Fruit fly (Drosophila melanogaster) whole organism, embryonic: ENCODE data around the gene CG43138.

Source experiments
- Aef1 ChIP-seq: fragments of 200-800 bp; sonication (Bioruptor generic); IDR thresholded peaks from 3 replicates; pipeline ENCODE4 v1.3.6; 2022; ENCODE audit warnings: missing biosample characterization, missing genetic modification characterization
- Antp ChIP-seq: fragments of 200-800 bp; sonication (Bioruptor generic); optimal IDR thresholded peaks from 3 replicates; lab custom pipeline; 2016; ENCODE audit warnings: missing biosample characterization, missing genetic modification characterization
- CG10654 ChIP-seq: fragments of 200-800 bp; sonication (Bioruptor generic); optimal IDR thresholded peaks from 2 replicates; lab custom pipeline; 2016; ENCODE audit warnings: missing biosample characterization, missing genetic modification characterization
- CG1233 ChIP-seq: fragments of 200-800 bp; sonication (Bioruptor generic); optimal IDR thresholded peaks from 4 replicates; lab custom pipeline; 2018; ENCODE audit warnings: missing biosample characterization, mild to moderate bottlenecking, missing genetic modification characterization
- CG12659 ChIP-seq: fragments of 200-800 bp; sonication (Bioruptor generic); optimal IDR thresholded peaks from 3 replicates; lab custom pipeline; 2017; ENCODE audit warnings: mild to moderate bottlenecking, missing biosample characterization, missing genetic modification reagents, missing genetic modification characterization
- CG1602 ChIP-seq: fragments of 200-800 bp; sonication (Bioruptor generic); optimal IDR thresholded peaks from 3 replicates; lab custom pipeline; 2016; ENCODE audit warnings: missing biosample characterization, missing genetic modification characterization
- CG17361 ChIP-seq: fragments of 200-800 bp; sonication (Bioruptor generic); IDR thresholded peaks from 3 replicates; pipeline ENCODE4 v1.3.6; 2022; ENCODE audit warnings: missing biosample characterization, missing genetic modification characterization
- CG18476 ChIP-seq: fragments of 200-800 bp; sonication (Bioruptor generic); optimal IDR thresholded peaks from 2 replicates; lab custom pipeline; 2016; ENCODE audit warnings: missing biosample characterization, mild to moderate bottlenecking, missing genetic modification characterization
- CG31365 ChIP-seq: fragments of 200-800 bp; sonication (Bioruptor generic); optimal IDR thresholded peaks from 2 replicates; lab custom pipeline; 2018; ENCODE audit warnings: missing biosample characterization, mild to moderate bottlenecking, missing genetic modification characterization
- CG32532 ChIP-seq: fragments of 200-800 bp; sonication (Bioruptor generic); IDR thresholded peaks from 2 replicates; pipeline ENCODE4 v1.3.6; 2022; ENCODE audit warnings: missing biosample characterization, missing genetic modification characterization
- CG3407 ChIP-seq: fragments of 200-800 bp; sonication (Bioruptor generic); optimal IDR thresholded peaks from 2 replicates; lab custom pipeline; 2018; ENCODE audit warnings: missing biosample characterization, mild to moderate bottlenecking, missing genetic modification characterization
- CG5180 ChIP-seq: fragments of 200-800 bp; sonication (Bioruptor generic); optimal IDR thresholded peaks from 3 replicates; lab custom pipeline; 2017; ENCODE audit warnings: missing biosample characterization, missing genetic modification characterization, mild to moderate bottlenecking, moderate library complexity, missing genetic modification reagents
- CG6254 ChIP-seq: fragments of 200-800 bp; sonication (Bioruptor generic); optimal IDR thresholded peaks from 3 replicates; lab custom pipeline; 2017; ENCODE audit warnings: mild to moderate bottlenecking, missing biosample characterization, missing genetic modification reagents, missing genetic modification characterization
- CG6689 ChIP-seq: fragments of 200-800 bp; sonication (Bioruptor generic); IDR thresholded peaks from 2 replicates; pipeline ENCODE4 v1.3.6; 2022; ENCODE audit warnings: missing biosample characterization, missing genetic modification characterization
- CG7963 ChIP-seq: fragments of 200-800 bp; sonication (Bioruptor generic); IDR thresholded peaks from 3 replicates; pipeline ENCODE4 v1.3.6; 2022; ENCODE audit warnings: missing biosample characterization, missing genetic modification characterization; ENCODE audit not compliant: partially characterized antibody
- CTCF ChIP-seq: fragments of 200-800 bp; sonication (Bioruptor generic); optimal IDR thresholded peaks from 2 replicates; lab custom pipeline; 2017; ENCODE audit warnings: missing biosample characterization, mild to moderate bottlenecking, missing genetic modification characterization, moderate library complexity
- D19A ChIP-seq: fragments of 200-800 bp; optimal IDR thresholded peaks from 3 replicates; lab custom pipeline; 2019; ENCODE audit warnings: missing biosample characterization, mild to moderate bottlenecking, missing genetic modification characterization, moderate library complexity
- Gsc ChIP-seq: fragments of 200-800 bp; sonication (Bioruptor generic); IDR thresholded peaks from 2 replicates; pipeline ENCODE4 v1.3.6; 2022; ENCODE audit warnings: missing biosample characterization, missing genetic modification characterization
- H15 ChIP-seq: fragments of 200-800 bp; sonication (Bioruptor generic); IDR thresholded peaks from 3 replicates; pipeline ENCODE4 v1.3.6; 2022; ENCODE audit warnings: missing biosample characterization, missing genetic modification characterization
- H2.0 ChIP-seq: fragments of 200-800 bp; sonication (Bioruptor generic); IDR thresholded peaks from 2 replicates; pipeline ENCODE4 v1.3.6; 2022; ENCODE audit warnings: missing biosample characterization, missing genetic modification characterization
- HLHmδ ChIP-seq: fragments of 200-800 bp; sonication (Bioruptor generic); optimal IDR thresholded peaks from 2 replicates; lab custom pipeline; 2018; ENCODE audit warnings: missing biosample characterization, mild to moderate bottlenecking, missing genetic modification characterization, moderate library complexity
- Hey ChIP-seq: fragments of 200-800 bp; sonication (Bioruptor generic); optimal IDR thresholded peaks from 3 replicates; lab custom pipeline; 2018; ENCODE audit warnings: missing biosample characterization, mild to moderate bottlenecking, missing genetic modification characterization
- Hr3 ChIP-seq: fragments of 200-800 bp; sonication (Bioruptor generic); optimal IDR thresholded peaks from 3 replicates; lab custom pipeline; 2016; ENCODE audit warnings: missing biosample characterization, missing genetic modification characterization
- Hr51 ChIP-seq, 2 experiments: fragments of 200-800 bp; sonication (Bioruptor generic); optimal IDR thresholded peaks; 2 replicates in 1 of 2; 3 replicates in 1 of 2; lab custom pipeline; 2016 to 2018; ENCODE audit warnings: missing biosample characterization in 2 of 2, missing genetic modification characterization in 2 of 2, mild to moderate bottlenecking in 1 of 2, moderate library complexity in 1 of 2
- Hsf ChIP-seq: fragments of 200-800 bp; sonication (Bioruptor generic); optimal IDR thresholded peaks from 3 replicates; lab custom pipeline; 2016; ENCODE audit warnings: missing biosample characterization, missing genetic modification characterization
- MESR4 ChIP-seq: fragments of 200-800 bp; sonication (Bioruptor generic); optimal IDR thresholded peaks from 2 replicates; lab custom pipeline; 2018; ENCODE audit warnings: missing biosample characterization, mild to moderate bottlenecking, missing genetic modification characterization, moderate library complexity
- Max ChIP-seq: fragments of 200-800 bp; sonication (Bioruptor generic); optimal IDR thresholded peaks from 2 replicates; lab custom pipeline; 2016; ENCODE audit warnings: missing biosample characterization, mild to moderate bottlenecking, missing genetic modification characterization
- Med ChIP-seq: fragments of 200-800 bp; sonication (Bioruptor generic); peaks from one replicate; lab custom pipeline; 2016; ENCODE audit warnings: missing biosample characterization, missing genetic modification characterization, mild to moderate bottlenecking, inconsistent platforms, moderate library complexity
- NFAT ChIP-seq: fragments of 200-800 bp; sonication (Bioruptor generic); IDR thresholded peaks from 2 replicates; pipeline ENCODE4 v1.3.6; 2022; ENCODE audit warnings: missing biosample characterization, missing genetic modification characterization
- Poxn ChIP-seq: fragments of 200-800 bp; sonication (Bioruptor generic); IDR thresholded peaks from 2 replicates; pipeline ENCODE4 v1.3.6; 2022; ENCODE audit warnings: missing biosample characterization, missing genetic modification characterization
- TFAM ChIP-seq: fragments of 200-800 bp; sonication (Bioruptor generic); optimal IDR thresholded peaks from 2 replicates; lab custom pipeline; 2017; ENCODE audit warnings: missing biosample characterization, missing genetic modification characterization, inconsistent platforms
- az2 ChIP-seq: fragments of 200-800 bp; sonication (Bioruptor generic); optimal IDR thresholded peaks from 3 replicates; lab custom pipeline; 2016; ENCODE audit warnings: missing biosample characterization, missing genetic modification characterization
- bab2 ChIP-seq: fragments of 200-800 bp; sonication (Bioruptor generic); optimal IDR thresholded peaks from 2 replicates; lab custom pipeline; 2016; ENCODE audit warnings: missing biosample characterization, missing genetic modification characterization
- cg ChIP-seq: fragments of 200-800 bp; sonication (Bioruptor generic); optimal IDR thresholded peaks from 3 replicates; lab custom pipeline; 2019; ENCODE audit warnings: missing biosample characterization, mild to moderate bottlenecking, missing genetic modification characterization, moderate library complexity
- dmrt11E ChIP-seq: fragments of 200-800 bp; sonication (Bioruptor generic); optimal IDR thresholded peaks from 3 replicates; lab custom pipeline; 2018; ENCODE audit warnings: missing biosample characterization, mild to moderate bottlenecking, missing genetic modification characterization, moderate library complexity
- dysf ChIP-seq: fragments of 200-800 bp; sonication (Bioruptor generic); IDR thresholded peaks from 3 replicates; pipeline ENCODE4 v1.3.6; 2022; ENCODE audit warnings: missing biosample characterization, missing genetic modification characterization
- gro ChIP-seq: fragments of 200-800 bp; sonication (Bioruptor generic); optimal IDR thresholded peaks from 2 replicates; lab custom pipeline; 2016; ENCODE audit warnings: missing biosample characterization, missing genetic modification characterization
- ind ChIP-seq: fragments of 200-800 bp; sonication (Bioruptor generic); optimal IDR thresholded peaks from 3 replicates; lab custom pipeline; 2016; ENCODE audit warnings: missing biosample characterization, missing genetic modification characterization
- lilli ChIP-seq: fragments of 200-800 bp; sonication (Bioruptor generic); optimal IDR thresholded peaks from 3 replicates; lab custom pipeline; 2016; ENCODE audit warnings: missing biosample characterization, missing genetic modification characterization
- lola ChIP-seq, 3 experiments: fragments of >200 bp in 2 of 3; fragments of 200-800 bp in 1 of 3; sonication (Bioruptor generic) in 1 of 3; optimal IDR thresholded peaks; 2 replicates each; lab custom pipeline; 2017 to 2019; ENCODE audit warnings: missing biosample characterization in 3 of 3, missing genetic modification characterization in 3 of 3, mild to moderate bottlenecking in 1 of 3, moderate library complexity in 1 of 3
- luna ChIP-seq: fragments of 200-800 bp; sonication (Bioruptor generic); optimal IDR thresholded peaks from 2 replicates; lab custom pipeline; 2016; ENCODE audit warnings: missing biosample characterization, missing genetic modification characterization
- nmo ChIP-seq: fragments of 200-800 bp; sonication (Bioruptor generic); optimal IDR thresholded peaks from 2 replicates; lab custom pipeline; 2018; ENCODE audit warnings: missing biosample characterization, mild to moderate bottlenecking, missing genetic modification characterization, moderate library complexity
- org-1 ChIP-seq: fragments of 200-800 bp; sonication (Bioruptor generic); optimal IDR thresholded peaks from 2 replicates; lab custom pipeline; 2017; ENCODE audit warnings: missing biosample characterization, missing genetic modification characterization
- pnt ChIP-seq: fragments of 200-800 bp; sonication (Bioruptor generic); optimal IDR thresholded peaks from 3 replicates; lab custom pipeline; 2016; ENCODE audit warnings: missing biosample characterization, missing genetic modification characterization
- pzg ChIP-seq: fragments of 200-800 bp; sonication (Bioruptor generic); optimal IDR thresholded peaks from 3 replicates; lab custom pipeline; 2018; ENCODE audit warnings: missing biosample characterization, mild to moderate bottlenecking, missing genetic modification characterization, moderate library complexity
- rib ChIP-seq: fragments of 200-800 bp; sonication (Bioruptor generic); IDR thresholded peaks from 2 replicates; pipeline ENCODE4 v1.3.6; 2022; ENCODE audit warnings: missing biosample characterization, missing genetic modification characterization
- sim ChIP-seq: fragments of 200-800 bp; sonication (Bioruptor generic); IDR thresholded peaks from 2 replicates; pipeline ENCODE4 v1.3.6; 2022; ENCODE audit warnings: missing biosample characterization, missing genetic modification characterization
- sna ChIP-seq: fragments of 200-800 bp; sonication (Bioruptor generic); IDR thresholded peaks from 2 replicates; pipeline ENCODE4 v1.3.6; 2022; ENCODE audit warnings: missing biosample characterization, missing genetic modification characterization; ENCODE audit not compliant: partially characterized antibody
- sob ChIP-seq: fragments of 200-800 bp; sonication (Bioruptor generic); IDR thresholded peaks from 2 replicates; pipeline ENCODE4 v1.3.6; 2022; ENCODE audit warnings: missing biosample characterization, missing genetic modification characterization
- stwl ChIP-seq: fragments of 200-800 bp; sonication (Bioruptor generic); optimal IDR thresholded peaks from 3 replicates; lab custom pipeline; 2018; ENCODE audit warnings: missing biosample characterization, mild to moderate bottlenecking, missing genetic modification characterization, moderate library complexity
- tgo ChIP-seq: fragments of 200-800 bp; sonication (Bioruptor generic); IDR thresholded peaks from 3 replicates; pipeline ENCODE4 v1.3.6; 2022; ENCODE audit warnings: missing biosample characterization, missing genetic modification characterization
- ttk ChIP-seq: fragments of 200-800 bp; sonication (Bioruptor generic); IDR thresholded peaks from 2 replicates; pipeline ENCODE4 v2.1.2; 2022; ENCODE audit warnings: missing biosample characterization, missing genetic modification characterization

Gene CG43138

DNA sequence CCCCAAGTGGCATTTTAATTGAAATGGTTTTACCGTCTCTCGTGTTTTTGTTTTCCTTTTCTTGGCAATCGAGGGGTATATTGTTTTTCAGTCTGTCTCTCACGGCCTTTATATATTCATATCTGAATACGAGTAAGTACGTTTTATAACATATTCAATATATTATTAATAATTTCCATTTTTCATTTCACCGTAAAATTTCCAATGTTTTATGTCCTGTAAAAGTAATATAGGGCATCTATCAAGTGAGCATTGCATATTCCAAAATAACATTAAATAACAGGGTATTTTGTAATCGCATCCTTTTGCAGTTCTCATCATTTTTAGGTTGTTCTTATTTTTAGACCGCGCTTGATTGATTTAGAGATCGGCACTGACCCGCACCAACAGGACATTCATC lies 41.6 kb downstream of the CG43138 start (continued):
- no peak for TF ChIP-seq CG12659 (GFP tag; lab: Kevin White, UChicago)
- no peak for TF ChIP-seq Hey (tag; lab: Kevin White, UChicago)
- no peak for TF ChIP-seq H2.0 (GFP tag; lab: Robert Waterston, UW)
- no peak for TF ChIP-seq CG18476 (GFP tag; lab: Kevin White, UChicago)
- TF ChIP-seq CG6689 (GFP tag; lab: Robert Waterston, UW): no peak
- no peak for TF ChIP-seq stwl
- no peak for TF ChIP-seq cg (GFP tag; lab: Kevin White, UChicago)
- no peak for TF ChIP-seq pzg (GFP tag; lab: Kevin White, UChicago)
- no peak for TF ChIP-seq CG32532 (GFP tag; lab: Robert Waterston, UW)
- no peak for TF ChIP-seq Gsc
- TF ChIP-seq CG31365 (tag; lab: Kevin White, UChicago): no peak
- TF ChIP-seq D19A: peak; percentile 11
- no peak for TF ChIP-seq luna (GFP tag; lab: Kevin White, UChicago)
- TF ChIP-seq lola (GFP tag; optimal IDR thresholded peaks at IDR 0.05; lab: Kevin White, UChicago): peak in 1 of 3 experiments; percentile 19
- no peak for TF ChIP-seq CG7963
- TF ChIP-seq HLHmδ (GFP tag; lab: Kevin White, UChicago): no peak
- TF ChIP-seq dysf (GFP tag; lab: Robert Waterston, UW): no peak
- no peak for TF ChIP-seq CTCF
- TF ChIP-seq sna (GFP tag; lab: Robert Waterston, UW): no peak

DNA sequence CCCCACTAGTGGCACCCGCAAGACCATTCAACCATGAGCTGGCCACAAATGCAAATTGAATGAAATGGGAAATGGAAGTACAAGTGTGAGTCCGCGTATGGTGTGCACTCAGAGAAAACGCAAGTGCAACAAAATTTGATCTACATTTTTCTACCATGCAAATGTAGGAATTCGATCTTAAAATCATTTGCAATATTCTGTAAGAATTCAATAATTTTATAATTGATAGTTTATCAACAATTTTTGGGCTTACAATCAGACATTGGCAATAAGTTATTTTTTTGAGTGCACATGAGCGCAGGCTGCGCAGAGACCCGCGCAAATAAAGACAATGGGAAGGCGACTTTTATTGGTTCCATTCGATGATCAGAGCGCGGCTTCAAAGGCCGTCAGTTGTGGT lies 43.1 kb downstream of the CG43138 start:
- no peak for TF ChIP-seq rib (GFP tag; lab: Robert Waterston, UW)
- peak; percentile 26 for TF ChIP-seq org-1
- peak; percentile 50 for TF ChIP-seq az2 (GFP tag; lab: Kevin White, UChicago)
- TF ChIP-seq Hr3 (GFP tag; lab: Kevin White, UChicago): peak; percentile 3
- TF ChIP-seq MESR4: no peak
- TF ChIP-seq tgo (GFP tag; lab: Robert Waterston, UW): peak; percentile 43; the same call in 2 of the 3 replicates
- TF ChIP-seq TFAM (GFP tag; lab: Kevin White, UChicago): no peak
- TF ChIP-seq Antp: peak; percentile 24
- TF ChIP-seq sim: no peak
- TF ChIP-seq CG17361: peak; percentile 52; the same call in 2 of the 3 replicates
- peak; percentile 16 for TF ChIP-seq CG3407 (GFP tag; lab: Kevin White, UChicago)
- peak; percentile 38 for TF ChIP-seq bab2
- TF ChIP-seq dmrt11E (tag; lab: Kevin White, UChicago): peak; percentile 78
- TF ChIP-seq Hr51 (GFP tag; optimal IDR thresholded peaks at IDR 0.05; lab: Kevin White, UChicago): peak in 1 of 2 experiments; percentile 32
- peak; percentile 35 for TF ChIP-seq CG10654
- TF ChIP-seq ttk: 0 out of 2 replicates have a peak, but pooled peaks have one; percentile 19
- peak; percentile 40 for TF ChIP-seq Hsf
- peak; percentile 25 for TF ChIP-seq CG1233 (GFP tag; lab: Kevin White, UChicago)
- peak; percentile 31 for TF ChIP-seq ind
- peak; percentile 5 for TF ChIP-seq Max (GFP tag; lab: Kevin White, UChicago)
- TF ChIP-seq CG6254 (GFP tag; lab: Kevin White, UChicago): peak; percentile 20
- no peak for TF ChIP-seq CG5180 (GFP tag; lab: Kevin White, UChicago)
- TF ChIP-seq Aef1: no peak
- TF ChIP-seq nmo (GFP tag; lab: Kevin White, UChicago): peak; percentile 60
- TF ChIP-seq pnt (GFP tag; lab: Kevin White, UChicago): peak; percentile 25
- no peak for TF ChIP-seq NFAT (GFP tag; lab: Robert Waterston, UW)
- TF ChIP-seq sob (GFP tag; lab: Robert Waterston, UW): no peak
- TF ChIP-seq CG6689 (GFP tag; lab: Robert Waterston, UW): peak; percentile 47
- TF ChIP-seq Poxn (GFP tag; lab: Robert Waterston, UW): no peak
- peak; percentile 38 for TF ChIP-seq lilli (GFP tag; lab: Kevin White, UChicago)
- no peak for TF ChIP-seq gro (GFP tag; lab: Kevin White, UChicago)
- TF ChIP-seq CG1602 (GFP tag; lab: Kevin White, UChicago): peak; percentile 31
- TF ChIP-seq Med: peak; percentile 50
- 0 out of 3 replicates have a peak, but pooled peaks have one; percentile 31 for TF ChIP-seq H15 (GFP tag; lab: Robert Waterston, UW)
